Worm (Caenorhabditis elegans): Measurements from ENCODE around the gene ldb-1.

DNA sequence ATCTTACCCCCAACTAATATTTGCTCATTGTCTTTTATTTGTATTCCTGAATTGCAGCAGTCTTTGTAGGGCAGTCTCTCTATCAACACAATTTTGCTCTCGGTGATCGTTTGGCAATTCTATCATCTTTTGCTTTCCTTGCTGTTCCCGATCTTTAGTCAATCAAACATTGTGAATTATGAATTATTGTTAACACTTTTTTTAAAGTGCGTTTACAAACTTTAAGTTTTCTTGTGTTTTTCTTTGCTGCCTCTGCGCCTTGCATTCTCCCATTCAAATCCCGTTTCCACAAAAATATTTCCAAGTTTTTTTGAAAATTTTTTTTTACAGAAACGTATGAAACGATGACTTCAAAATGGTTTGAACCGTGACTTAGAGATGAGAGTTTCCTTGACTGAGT is 46.7 kb upstream of the ldb-1 start, which contains the start of gene ver-4:
- TF ChIP-seq him-1 (tag; optimal IDR thresholded peaks at IDR 0.05) (no peak), W03F9.2 (tag; optimal IDR thresholded peaks at IDR 0.05) (no peak)
